Worm (Caenorhabditis elegans): ENCODE data around the gene F43D2.3.

Gene F43D2.3

DNA sequence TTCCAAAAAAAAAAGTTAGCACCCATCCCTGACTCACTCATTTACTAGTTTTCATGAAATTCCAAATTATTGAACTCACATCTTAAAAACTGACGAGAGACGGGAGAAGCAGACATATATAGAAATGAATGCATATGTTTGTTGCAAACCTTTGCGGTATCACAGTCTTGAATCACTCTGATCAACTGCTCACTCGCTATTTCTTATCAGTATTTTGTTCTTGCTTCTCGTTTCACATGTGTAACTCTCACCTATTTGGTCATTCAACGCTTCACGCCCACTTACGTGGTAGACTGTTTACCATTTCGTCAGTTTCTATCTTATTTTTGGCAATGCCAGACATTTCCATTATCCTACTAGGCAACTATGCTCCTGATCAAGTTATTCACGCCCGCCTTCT is 9.1 kb downstream of the F43D2.3 start, which contains the start of gene C54G10.1:
Gene C54G10.1, plus strand, starts transcription at position 333 of the 400 bp plus-strand sequence.
- TF ChIP-seq nhr-2 (tag; optimal IDR thresholded peaks at IDR 0.05), result no peak
- no peak for TF ChIP-seq ceh-39 (tag; optimal IDR thresholded peaks at IDR 0.05)
- no peak for TF ChIP-seq ham-2 (GFP tag; optimal IDR thresholded peaks at IDR 0.05)
- no peak for TF ChIP-seq unc-120 (tag; optimal IDR thresholded peaks at IDR 0.05; ENCODE audit: poor library complexity, severe bottlenecking)
- no peak for TF ChIP-seq nhr-237 (tag; optimal IDR thresholded peaks at IDR 0.05)
- no peak for TF ChIP-seq bed-3 (GFP tag; optimal IDR thresholded peaks at IDR 0.05)

DNA sequence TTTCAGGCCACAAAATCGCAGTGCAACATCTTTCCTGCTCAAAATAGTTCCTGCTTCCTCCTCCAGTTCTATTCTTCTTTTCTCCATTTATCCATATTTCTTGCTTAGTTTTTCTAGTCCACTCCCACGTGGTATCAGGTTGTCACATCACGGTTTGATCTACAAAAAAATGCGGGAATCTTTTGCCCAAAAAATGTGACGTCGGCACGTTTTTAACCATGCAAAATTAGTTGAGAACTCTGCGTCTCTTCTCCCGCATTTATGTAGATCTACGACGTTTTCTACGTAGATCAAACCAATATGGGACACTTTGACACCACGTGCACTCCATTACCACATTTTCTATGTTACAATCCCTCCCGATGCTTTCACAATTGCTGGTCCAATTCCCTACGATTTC is 10.3 kb downstream of the F43D2.3 start:
- TF ChIP-seq nhr-76 (tag; optimal IDR thresholded peaks at IDR 0.05) (no peak), lin-32 (GFP tag; optimal IDR thresholded peaks at IDR 0.05) (no peak), nhr-28 (tag; optimal IDR thresholded peaks at IDR 0.05) (no peak), elt-1 (tag; optimal IDR thresholded peaks at IDR 0.05; ENCODE audit: borderline replicate concordance, insufficient read depth) (no peak), hlh-1 (tag; optimal IDR thresholded peaks at IDR 0.05) (no peak)

DNA sequence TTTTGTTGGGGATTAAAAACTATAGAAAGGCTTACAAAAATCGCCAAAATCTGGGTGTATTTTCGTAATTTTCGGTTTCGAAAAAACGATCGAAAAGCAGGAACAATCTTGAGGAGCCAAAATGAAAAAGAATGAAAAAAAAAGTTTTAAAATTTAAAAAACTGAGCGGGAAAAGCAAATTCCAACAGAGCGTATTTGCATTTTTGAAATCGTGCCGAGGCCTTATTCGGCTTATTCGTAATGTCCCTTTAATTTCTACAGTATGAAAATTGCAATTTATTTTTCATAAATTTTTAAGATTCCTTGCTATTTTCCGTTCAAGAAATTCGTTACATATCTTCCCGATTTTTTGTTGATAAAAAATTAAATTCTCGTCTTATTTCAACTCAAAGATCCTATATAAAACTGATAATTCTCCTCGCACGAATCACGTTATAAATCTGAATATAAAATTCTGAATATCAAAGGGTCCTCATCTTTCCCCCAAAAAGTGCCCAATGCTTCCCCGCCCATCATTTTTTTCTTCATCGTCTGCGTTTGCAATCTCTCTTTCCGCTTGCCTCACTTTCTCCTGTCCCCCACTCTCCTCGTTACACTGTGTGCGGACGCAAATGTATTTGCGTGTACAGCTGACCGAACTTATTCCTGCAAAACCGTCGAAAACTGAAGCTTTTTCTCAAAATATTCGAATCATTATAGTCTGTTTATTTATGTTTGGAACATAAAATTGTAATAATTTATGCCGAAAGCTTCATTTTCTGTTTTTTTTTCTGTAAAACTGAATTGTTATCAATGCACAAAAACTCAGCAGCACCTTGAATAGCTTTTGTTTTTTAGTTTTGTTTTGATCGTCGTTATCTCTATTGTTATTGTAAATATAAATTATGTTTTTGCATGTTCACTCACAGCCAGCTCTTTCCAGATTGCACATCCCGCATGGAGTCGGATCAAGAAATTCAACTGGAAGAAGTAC is 14.4 kb downstream of the F43D2.3 start, which contains the start of the genes rfc-1 and pmp-3:
Gene rfc-1, minus strand, starts transcription at position 163 of the 973 bp plus-strand sequence.
Gene pmp-3, plus strand, starts transcription at position 923 of the 973 bp plus-strand sequence.
- no peak for TF ChIP-seq tbx-8 (GFP tag; optimal IDR thresholded peaks at IDR 0.05)
- no peak for TF ChIP-seq bed-3 (GFP tag; optimal IDR thresholded peaks at IDR 0.05)
- peak; percentile 41 for TF ChIP-seq unc-62 (GFP tag; optimal IDR thresholded peaks at IDR 0.05)
- TF ChIP-seq blmp-1 (tag; optimal IDR thresholded peaks at IDR 0.05), result peak; percentile 52
- TF ChIP-seq sptf-1 (tag; optimal IDR thresholded peaks at IDR 0.05), result no peak
- TF ChIP-seq ceh-39 (tag; optimal IDR thresholded peaks at IDR 0.05), result no peak
- no peak for TF ChIP-seq nhr-2 (tag; optimal IDR thresholded peaks at IDR 0.05)
- no peak for TF ChIP-seq mls-2 (tag; optimal IDR thresholded peaks at IDR 0.05)
- TF ChIP-seq cnd-1 (tag; optimal IDR thresholded peaks at IDR 0.05), result no peak
- TF ChIP-seq lin-13 (tag; optimal IDR thresholded peaks at IDR 0.05), result no peak
- no peak for TF ChIP-seq pha-4 (tag; optimal IDR thresholded peaks at IDR 0.05)
- TF ChIP-seq elt-3 (tag; optimal IDR thresholded peaks at IDR 0.05), result no peak
- TF ChIP-seq hlh-1 (tag; optimal IDR thresholded peaks at IDR 0.05), result peak; percentile 0
- TF ChIP-seq elt-1 (tag; optimal IDR thresholded peaks at IDR 0.05; ENCODE audit: borderline replicate concordance, insufficient read depth), result no peak
- no peak for TF ChIP-seq zip-8 (tag; optimal IDR thresholded peaks at IDR 0.05)
- TF ChIP-seq lin-32 (GFP tag; optimal IDR thresholded peaks at IDR 0.05), result no peak
- TF ChIP-seq ceh-43 (GFP tag; optimal IDR thresholded peaks at IDR 0.05), result no peak

DNA sequence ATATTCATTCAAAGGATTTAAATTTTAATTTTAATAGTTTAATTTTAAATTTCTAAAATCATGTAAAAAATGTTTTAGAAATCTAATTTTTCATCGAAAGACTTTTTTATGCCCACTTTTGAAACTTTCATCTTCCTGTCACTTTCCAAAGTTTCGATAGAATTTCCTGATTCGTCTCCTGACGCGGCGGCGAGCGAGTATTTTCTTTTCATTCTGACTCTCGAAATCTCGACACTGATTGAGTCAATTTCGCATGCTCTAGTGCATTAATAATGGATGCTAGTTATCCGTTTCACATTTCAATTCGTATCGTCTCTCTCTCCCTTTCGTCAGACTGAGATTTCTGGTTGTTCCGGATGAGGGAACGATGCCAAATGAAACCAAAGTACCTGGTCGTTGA is 17.1 kb downstream of the F43D2.3 start:
- TF ChIP-seq bed-3 (GFP tag; optimal IDR thresholded peaks at IDR 0.05) (no peak), ces-1 (GFP tag; optimal IDR thresholded peaks at IDR 0.05) (peak; percentile 53), ham-2 (GFP tag; optimal IDR thresholded peaks at IDR 0.05) (no peak), nhr-76 (tag; optimal IDR thresholded peaks at IDR 0.05) (no peak)

DNA sequence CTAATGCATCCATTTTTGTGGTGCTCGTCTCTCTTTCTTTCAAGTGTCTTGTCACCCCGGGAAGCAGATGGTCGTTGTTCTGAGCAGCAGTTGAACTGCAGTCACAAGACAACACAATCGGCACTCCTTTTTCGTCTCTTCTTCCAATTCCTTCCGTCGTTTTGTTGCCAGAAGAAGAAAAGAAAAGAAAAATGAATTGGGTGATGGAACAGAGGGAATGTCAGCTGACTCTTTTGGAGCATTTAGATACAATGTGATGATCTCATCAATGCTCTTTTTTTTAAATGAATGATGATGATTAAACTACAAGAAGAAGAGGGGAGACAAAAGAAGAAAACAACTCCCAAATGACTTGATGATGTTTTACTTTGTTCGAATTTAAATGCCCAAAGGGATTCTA is 18.2 kb downstream of the F43D2.3 start:
- TF ChIP-seq hlh-1 (tag; optimal IDR thresholded peaks at IDR 0.05), result peak; percentile 17
- TF ChIP-seq nhr-237 (tag; optimal IDR thresholded peaks at IDR 0.05), result no peak
- peak; percentile 25 for TF ChIP-seq ces-1 (GFP tag; optimal IDR thresholded peaks at IDR 0.05)
- TF ChIP-seq cnd-1 (tag; optimal IDR thresholded peaks at IDR 0.05), result peak; percentile 43

DNA sequence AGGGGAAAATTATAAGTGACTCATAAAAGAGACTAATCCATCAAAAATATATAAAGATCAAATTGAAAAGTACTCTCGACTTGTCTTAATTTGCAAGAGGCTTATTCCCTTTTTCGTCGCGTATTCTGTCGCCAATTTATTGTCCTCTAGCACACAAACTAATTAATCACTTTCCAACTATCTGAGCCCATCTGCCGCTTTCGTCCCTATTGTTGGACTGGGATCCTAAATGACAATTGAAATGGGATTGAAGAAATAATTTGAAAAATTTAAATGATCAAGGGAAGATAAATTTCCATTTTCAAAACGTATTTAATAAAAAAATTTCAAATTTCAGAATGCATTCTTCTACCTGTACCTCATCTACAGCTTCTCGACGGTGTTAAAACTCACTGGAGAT is 18.9 kb downstream of the F43D2.3 start:
- peak; percentile 84 for TF ChIP-seq ces-1 (GFP tag; optimal IDR thresholded peaks at IDR 0.05)
- no peak for TF ChIP-seq mab-5 (tag; optimal IDR thresholded peaks at IDR 0.05)
- peak; percentile 36 for TF ChIP-seq unc-62 (GFP tag; optimal IDR thresholded peaks at IDR 0.05)
- TF ChIP-seq cnd-1 (tag; optimal IDR thresholded peaks at IDR 0.05), result peak; percentile 45

DNA sequence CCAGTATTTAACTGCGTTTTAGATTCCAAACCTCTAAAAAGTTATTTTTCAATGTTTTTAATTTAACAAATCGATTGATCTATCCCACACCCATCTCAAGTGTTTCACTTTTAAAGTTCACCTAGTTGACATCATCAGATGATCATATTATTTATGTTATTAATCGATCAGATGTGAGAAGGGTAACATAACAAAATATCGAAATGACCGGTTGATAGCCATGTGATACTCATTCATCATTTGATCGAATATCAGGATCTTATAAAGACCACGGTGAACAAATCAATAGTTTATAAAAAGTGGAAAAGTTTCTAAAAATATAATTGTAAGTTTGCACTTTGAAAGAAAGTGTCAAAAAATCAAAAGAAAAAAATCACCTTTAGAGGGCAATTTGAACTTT is 24.0 kb downstream of the F43D2.3 start:
- TF ChIP-seq zip-8 (tag; optimal IDR thresholded peaks at IDR 0.05) (no peak), nhr-12 (tag; optimal IDR thresholded peaks at IDR 0.05) (no peak), mls-2 (tag; optimal IDR thresholded peaks at IDR 0.05) (no peak), snpc-4 (tag; optimal IDR thresholded peaks at IDR 0.05) (no peak), drap-1 (GFP tag; optimal IDR thresholded peaks at IDR 0.05) (no peak), M03D4.4 (tag; optimal IDR thresholded peaks at IDR 0.05) (no peak), ceh-43 (GFP tag; optimal IDR thresholded peaks at IDR 0.05) (no peak), tbx-8 (GFP tag; optimal IDR thresholded peaks at IDR 0.05) (no peak), hlh-1 (tag; optimal IDR thresholded peaks at IDR 0.05) (no peak), unc-62 (GFP tag; optimal IDR thresholded peaks at IDR 0.05) (no peak), ceh-39 (tag; optimal IDR thresholded peaks at IDR 0.05) (no peak), pha-4 (tag; optimal IDR thresholded peaks at IDR 0.05) (no peak), blmp-1 (tag; optimal IDR thresholded peaks at IDR 0.05) (no peak), mep-1 (tag; optimal IDR thresholded peaks at IDR 0.05) (no peak), nhr-2 (tag; optimal IDR thresholded peaks at IDR 0.05) (no peak), elt-1 (tag; optimal IDR thresholded peaks at IDR 0.05; ENCODE audit: borderline replicate concordance, insufficient read depth) (no peak)
